Worm (Caenorhabditis elegans) whole organism, young adult: ENCODE results near the gene col-168.

Source experiments
- B0035.1 ChIP-seq: sonication (generic microtip); optimal IDR thresholded peaks from 2 replicates; lab custom pipeline; 2016; ENCODE audit warnings: missing genetic modification characterization, mild to moderate bottlenecking, missing compliant biosample characterization, missing genotype, missing genetic modification reagents
- C17E4.6 ChIP-seq: fragments of 200-800 bp; sonication (Bioruptor generic); IDR thresholded peaks from 2 replicates; pipeline ENCODE4 v1.3.6; 2022; ENCODE audit warnings: missing genetic modification reagents, missing genetic modification characterization, missing compliant biosample characterization
- F10E7.11 ChIP-seq: sonication (generic microtip); optimal IDR thresholded peaks from 2 replicates; lab custom pipeline; 2017; ENCODE audit warnings: mild to moderate bottlenecking, missing genetic modification characterization, moderate library complexity, missing compliant biosample characterization
- F23B12.7 ChIP-seq: sonication (generic microtip); optimal IDR thresholded peaks from 2 replicates; lab custom pipeline; 2017; ENCODE audit warnings: missing genetic modification characterization, mild to moderate bottlenecking, missing compliant biosample characterization, antibody characterized with exemption, moderate library complexity; ENCODE audit not compliant: insufficient read depth
- F39B2.1 ChIP-seq: fragments of 200-800 bp; sonication (Bioruptor generic); IDR thresholded peaks from 2 replicates; pipeline ENCODE4 v1.3.6; 2022; ENCODE audit warnings: missing genetic modification reagents, missing genetic modification characterization, missing compliant biosample characterization
- F55B11.4 ChIP-seq: sonication (generic microtip); optimal IDR thresholded peaks from 2 replicates; lab custom pipeline; 2016; ENCODE audit warnings: missing compliant biosample characterization, missing genetic modification characterization, borderline replicate concordance; ENCODE audit not compliant: insufficient read depth
- F57A8.1 ChIP-seq: fragments of 200-800 bp; sonication (Bioruptor generic); optimal IDR thresholded peaks from 2 replicates; lab custom pipeline; 2018; ENCODE audit warnings: mild to moderate bottlenecking, missing genetic modification characterization, moderate library complexity, missing compliant biosample characterization
- K11D2.4 ChIP-seq: fragments of 200-800 bp; sonication (Bioruptor generic); IDR thresholded peaks from 2 replicates; pipeline ENCODE4 v1.3.6; 2022; ENCODE audit warnings: missing genetic modification reagents, missing genetic modification characterization, missing compliant biosample characterization
- Y53F4B.3 ChIP-seq: fragments of 200-800 bp; sonication (Bioruptor generic); IDR thresholded peaks from 2 replicates; pipeline ENCODE4 v1.3.6; 2022; ENCODE audit warnings: missing genetic modification reagents, missing genetic modification characterization, missing compliant biosample characterization
- Y53G8AR.9 ChIP-seq: fragments of 200-800 bp; sonication (Bioruptor generic); conservative IDR thresholded peaks from 2 replicates; pipeline ENCODE4 v1.3.6; 2022; ENCODE audit warnings: missing genetic modification reagents, missing genetic modification characterization, missing compliant biosample characterization
- aptf-2 ChIP-seq: fragments of 200-800 bp; sonication (Bioruptor generic); conservative IDR thresholded peaks from 2 replicates; pipeline ENCODE4 v1.3.6; 2022; ENCODE audit warnings: missing genetic modification reagents, missing genetic modification characterization, missing compliant biosample characterization
- atf-7 ChIP-seq: sonication (generic microtip); optimal IDR thresholded peaks from 2 replicates; lab custom pipeline; 2017; ENCODE audit warnings: mild to moderate bottlenecking, missing genetic modification characterization, missing compliant biosample characterization
- attf-3 ChIP-seq: fragments of 200-800 bp; sonication (Bioruptor generic); conservative IDR thresholded peaks from 2 replicates; pipeline ENCODE4 v1.3.6; 2022; ENCODE audit warnings: missing genetic modification reagents, missing genetic modification characterization, missing compliant biosample characterization
- attf-5 ChIP-seq: fragments of 200-800 bp; sonication (Bioruptor generic); optimal IDR thresholded peaks from 2 replicates; lab custom pipeline; 2018; ENCODE audit warnings: mild to moderate bottlenecking, missing genetic modification characterization, missing compliant biosample characterization
- cebp-2 ChIP-seq: fragments of 200-800 bp; sonication (Bioruptor generic); IDR thresholded peaks from 2 replicates; pipeline ENCODE4 v1.3.6; 2022; ENCODE audit warnings: missing genetic modification characterization, missing compliant biosample characterization
- ceh-58 ChIP-seq: fragments of 200-800 bp; sonication (Bioruptor generic); IDR thresholded peaks from 2 replicates; pipeline ENCODE4 v1.3.6; 2022; ENCODE audit warnings: missing genetic modification characterization, missing compliant biosample characterization
- chd-7 ChIP-seq: sonication (generic microtip); optimal IDR thresholded peaks from 2 replicates; lab custom pipeline; 2016; ENCODE audit warnings: mild to moderate bottlenecking, missing genetic modification characterization, moderate library complexity, missing compliant biosample characterization
- die-1 ChIP-seq: sonication (generic microtip); optimal IDR thresholded peaks from 2 replicates; lab custom pipeline; 2016; ENCODE audit warnings: missing genotype, mild to moderate bottlenecking, missing genetic modification characterization, missing compliant biosample characterization
- dpl-1 ChIP-seq: fragments of 150-350 bp; optimal IDR thresholded peaks from 2 replicates; lab custom pipeline; 2014; ENCODE audit warnings: missing biosample characterization, missing genetic modification reagents, missing genetic modification characterization
- egl-18 ChIP-seq: fragments of 200-800 bp; sonication (Bioruptor generic); IDR thresholded peaks from 2 replicates; pipeline ENCODE4 v1.3.6; 2022; ENCODE audit warnings: missing genetic modification reagents, missing genetic modification characterization, missing compliant biosample characterization
- fkh-3 ChIP-seq: sonication (generic microtip); optimal IDR thresholded peaks from 2 replicates; lab custom pipeline; 2016; ENCODE audit warnings: mild to moderate bottlenecking, missing genetic modification characterization, missing compliant biosample characterization
- him-1 ChIP-seq: sonication (generic microtip); optimal IDR thresholded peaks from 2 replicates; lab custom pipeline; 2016; ENCODE audit warnings: missing genotype, missing genetic modification reagents, missing genetic modification characterization, missing compliant biosample characterization
- hmg-20 ChIP-seq: fragments of 200-800 bp; sonication (Bioruptor generic); IDR thresholded peaks from 2 replicates; pipeline ENCODE4 v1.3.6; 2022; ENCODE audit warnings: missing genetic modification reagents, missing genetic modification characterization, missing compliant biosample characterization
- let-526 ChIP-seq: fragments of 200-800 bp; sonication (Bioruptor generic); IDR thresholded peaks from 2 replicates; pipeline ENCODE4 v1.3.6; 2022; ENCODE audit warnings: missing genetic modification reagents, missing genetic modification characterization, missing compliant biosample characterization
- lin-40 ChIP-seq: sonication (generic microtip); optimal IDR thresholded peaks from 2 replicates; lab custom pipeline; 2016; ENCODE audit warnings: missing genetic modification characterization, mild to moderate bottlenecking, missing compliant biosample characterization, missing genotype, missing genetic modification reagents
- lin-54 ChIP-seq: fragments of 200-800 bp; sonication (Bioruptor generic); optimal IDR thresholded peaks from 2 replicates; lab custom pipeline; 2018; ENCODE audit warnings: mild to moderate bottlenecking, missing genetic modification characterization, missing compliant biosample characterization
- lir-1 ChIP-seq: fragments of 200-800 bp; sonication (Bioruptor generic); conservative IDR thresholded peaks from 2 replicates; pipeline ENCODE4 v1.3.6; 2022; ENCODE audit warnings: missing genetic modification reagents, missing genetic modification characterization, missing compliant biosample characterization
- lsy-27 ChIP-seq: sonication (generic microtip); optimal IDR thresholded peaks from 2 replicates; lab custom pipeline; 2017; ENCODE audit warnings: missing genetic modification characterization, mild to moderate bottlenecking, missing compliant biosample characterization, antibody characterized with exemption, missing genotype, borderline replicate concordance; ENCODE audit not compliant: insufficient read depth
- madf-3 ChIP-seq: fragments of 200-800 bp; sonication (Bioruptor generic); IDR thresholded peaks from 2 replicates; pipeline ENCODE4 v1.3.6; 2022; ENCODE audit warnings: missing genetic modification reagents, missing genetic modification characterization, missing compliant biosample characterization
- mes-4 ChIP-seq: sonication (generic microtip); optimal IDR thresholded peaks from 2 replicates; lab custom pipeline; 2016; ENCODE audit warnings: missing genotype, missing genetic modification characterization, missing compliant biosample characterization
- mxl-1 ChIP-seq: sonication (generic microtip); optimal IDR thresholded peaks from 2 replicates; lab custom pipeline; 2016; ENCODE audit warnings: missing genetic modification characterization, missing compliant biosample characterization
- nfya-1 ChIP-seq: sonication (generic microtip); optimal IDR thresholded peaks from 2 replicates; lab custom pipeline; 2017; ENCODE audit warnings: antibody characterized with exemption, missing compliant biosample characterization, missing genetic modification characterization, borderline replicate concordance; ENCODE audit not compliant: insufficient read depth
- nhr-120 ChIP-seq: fragments of 200-800 bp; sonication (Bioruptor generic); IDR thresholded peaks from 2 replicates; pipeline ENCODE4 v1.3.6; 2022; ENCODE audit warnings: missing genetic modification characterization, missing compliant biosample characterization
- nhr-80 ChIP-seq: sonication (generic microtip); optimal IDR thresholded peaks from 2 replicates; lab custom pipeline; 2016; ENCODE audit warnings: missing genetic modification characterization, missing compliant biosample characterization
- rcor-1 ChIP-seq: fragments of 200-800 bp; sonication (Bioruptor generic); IDR thresholded peaks from 2 replicates; pipeline ENCODE4 v1.3.6; 2022; ENCODE audit warnings: missing genetic modification reagents, missing genetic modification characterization, missing compliant biosample characterization
- repo-1 ChIP-seq: sonication (generic microtip); optimal IDR thresholded peaks from 2 replicates; lab custom pipeline; 2017; ENCODE audit warnings: mild to moderate bottlenecking, missing genetic modification characterization, missing compliant biosample characterization
- rpc-1 ChIP-seq, 2 experiments: fragments of 150-350 bp in 1 of 2; sonication (generic microtip) in 1 of 2; optimal IDR thresholded peaks; 2 replicates each; lab custom pipeline; 2014 to 2018; ENCODE audit warnings: missing biosample characterization in 1 of 2, missing genetic modification characterization in 1 of 2, missing genetic modification reagents in 1 of 2, missing genotype in 1 of 2
- sdz-38 ChIP-seq: sonication (generic microtip); optimal IDR thresholded peaks from 2 replicates; lab custom pipeline; 2016; ENCODE audit warnings: missing genotype, missing genetic modification characterization, missing compliant biosample characterization
- snpc-4 ChIP-seq, 5 experiments: fragments of 150-350 bp in 1 of 5; sonication (generic microtip) in 4 of 5; optimal IDR thresholded peaks; 2 replicates each; lab custom pipeline; 2014 to 2018; ENCODE audit warnings: missing genetic modification characterization in 5 of 5, missing biosample characterization in 3 of 5, antibody characterized with exemption in 2 of 5, mild to moderate bottlenecking in 2 of 5, missing compliant biosample characterization in 2 of 5, missing genotype in 2 of 5, moderate library complexity in 2 of 5, missing genetic modification reagents in 1 of 5
- somi-1 ChIP-seq: fragments of 200-800 bp; sonication (Bioruptor generic); optimal IDR thresholded peaks from 2 replicates; lab custom pipeline; 2018; ENCODE audit warnings: mild to moderate bottlenecking, missing genetic modification characterization, missing compliant biosample characterization
- unc-62 ChIP-seq: fragments of 150-350 bp; optimal IDR thresholded peaks from 2 replicates; lab custom pipeline; 2014; ENCODE audit warnings: missing biosample characterization, missing genetic modification reagents, missing genetic modification characterization
- xnd-1 ChIP-seq: sonication (generic microtip); optimal IDR thresholded peaks from 2 replicates; lab custom pipeline; 2016; ENCODE audit warnings: missing genotype, missing genetic modification reagents, missing genetic modification characterization, missing compliant biosample characterization
- zim-3 ChIP-seq: sonication (generic microtip); optimal IDR thresholded peaks from 2 replicates; lab custom pipeline; 2017; ENCODE audit warnings: mild to moderate bottlenecking, missing genetic modification characterization, moderate library complexity, missing compliant biosample characterization
- ztf-22 ChIP-seq: fragments of 200-800 bp; sonication (Bioruptor generic); optimal IDR thresholded peaks from 2 replicates; lab custom pipeline; 2018; ENCODE audit warnings: mild to moderate bottlenecking, missing genetic modification characterization, moderate library complexity, missing compliant biosample characterization
- ztf-3 ChIP-seq: fragments of 200-800 bp; sonication (Bioruptor generic); optimal IDR thresholded peaks from 2 replicates; lab custom pipeline; 2018; ENCODE audit warnings: mild to moderate bottlenecking, missing genetic modification characterization, missing compliant biosample characterization

The col-168 gene

ce11 chrX:6371192-6372116 lies 45.3 kb downstream of the col-168 start (continued):
- 0 out of 2 replicates have a peak, but pooled peaks have one; percentile 84 for TF ChIP-seq ceh-58 (GFP tag; lab: Robert Waterston, UW)
- TF ChIP-seq rcor-1 (GFP tag; lab: Robert Waterston, UW), result peak; percentile 53
- TF ChIP-seq rpc-1 (optimal IDR thresholded peaks at IDR 0.05; lab: Kevin White, UChicago), result peak; percentile 89
- peak; percentile 95 for TF ChIP-seq rpc-1 (tag; optimal IDR thresholded peaks at IDR 0.05; lab: Kevin White, UChicago)
- TF ChIP-seq F57A8.1 (GFP tag; lab: Kevin White, UChicago), result no peak
- peak; percentile 93 for TF ChIP-seq him-1 (tag; lab: Kevin White, UChicago)
- TF ChIP-seq cebp-2 (GFP tag; lab: Robert Waterston, UW), result no peak
- TF ChIP-seq F55B11.4 (tag; lab: Kevin White, UChicago), result no peak
- no peak for TF ChIP-seq F39B2.1 (GFP tag; lab: Robert Waterston, UW)
- TF ChIP-seq chd-7 (tag; lab: Kevin White, UChicago), result no peak
- peak; percentile 59 for TF ChIP-seq mes-4 (tag; lab: Kevin White, UChicago)
- TF ChIP-seq zim-3 (tag; lab: Kevin White, UChicago), result peak; percentile 69
- no peak for TF ChIP-seq dpl-1 (GFP tag; lab: Kevin White, UChicago)
- TF ChIP-seq die-1 (tag; lab: Kevin White, UChicago), result peak; percentile 80
- TF ChIP-seq F23B12.7 (tag; lab: Kevin White, UChicago), result peak; percentile 85
- TF ChIP-seq atf-7 (tag; lab: Kevin White, UChicago), result peak; percentile 10
- TF ChIP-seq ztf-22, result peak; percentile 32
- peak; percentile 13 for TF ChIP-seq lsy-27 (tag; lab: Kevin White, UChicago)
- no peak for TF ChIP-seq Y53F4B.3 (GFP tag; lab: Robert Waterston, UW)
- TF ChIP-seq F10E7.11, result peak; percentile 26
- TF ChIP-seq nhr-120 (GFP tag; lab: Robert Waterston, UW), result 0 out of 2 replicates have a peak, but pooled peaks have one; percentile 65
- peak; percentile 48 for TF ChIP-seq snpc-4 (GFP tag; optimal IDR thresholded peaks at IDR 0.05; lab: Kevin White, UChicago)
- peak in 3 of 4 experiments; percentile 7 to 71 (median 49) for TF ChIP-seq snpc-4 (tag; optimal IDR thresholded peaks at IDR 0.05; lab: Kevin White, UChicago)
- peak; percentile 56 for TF ChIP-seq mxl-1 (tag; lab: Kevin White, UChicago)
- 0 out of 2 replicates have a peak, but pooled peaks have one; percentile 26 for TF ChIP-seq K11D2.4
- TF ChIP-seq B0035.1 (tag; lab: Kevin White, UChicago), result peak; percentile 62
- TF ChIP-seq attf-3, result no peak
- no peak for TF ChIP-seq lin-54 (GFP tag; lab: Kevin White, UChicago)
- peak; percentile 13 for TF ChIP-seq nhr-80 (tag; lab: Kevin White, UChicago)
- peak; percentile 36 for TF ChIP-seq fkh-3 (tag; lab: Kevin White, UChicago)
- no peak for TF ChIP-seq aptf-2 (GFP tag; lab: Robert Waterston, UW)
- peak; percentile 58 for TF ChIP-seq somi-1
- TF ChIP-seq unc-62 (GFP tag; lab: Kevin White, UChicago), result no peak
- TF ChIP-seq Y53G8AR.9 (GFP tag; lab: Robert Waterston, UW), result no peak
- TF ChIP-seq lin-40 (tag; lab: Kevin White, UChicago), result no peak
- no peak for TF ChIP-seq nfya-1 (tag; lab: Kevin White, UChicago)
- no peak for TF ChIP-seq egl-18 (GFP tag; lab: Robert Waterston, UW)
- peak; percentile 35 for TF ChIP-seq lir-1 (GFP tag; lab: Robert Waterston, UW)
- TF ChIP-seq ztf-3 (GFP tag; lab: Kevin White, UChicago), result peak; percentile 32
- TF ChIP-seq hmg-20 (GFP tag; lab: Robert Waterston, UW), result no peak
- TF ChIP-seq sdz-38 (tag; lab: Kevin White, UChicago), result no peak
- TF ChIP-seq let-526 (GFP tag; lab: Robert Waterston, UW), result peak; percentile 53; the same call in 1 of the 2 replicates
- TF ChIP-seq C17E4.6 (GFP tag; lab: Robert Waterston, UW), result no peak
- TF ChIP-seq attf-5 (GFP tag; lab: Kevin White, UChicago), result peak; percentile 42
- TF ChIP-seq madf-3, result no peak
- no peak for TF ChIP-seq xnd-1
- peak; percentile 56 for TF ChIP-seq repo-1
